Worm (Caenorhabditis elegans) whole organism, early embryonic: Measurements from ENCODE around the gene rpl-15.

ENCODE experiments used
- B0310.2 ChIP-seq: sonication (generic microtip); optimal IDR thresholded peaks from 2 replicates; lab custom pipeline; 2016; ENCODE audit warnings: mild to moderate bottlenecking, missing genetic modification characterization, missing compliant biosample characterization
- aly-1 ChIP-seq: sonication (generic microtip); optimal IDR thresholded peaks from 2 replicates; lab custom pipeline; 2016; ENCODE audit warnings: missing genetic modification characterization, missing compliant biosample characterization
- ama-1 ChIP-seq: fragments of 150-350 bp; optimal IDR thresholded peaks from 2 replicates; lab custom pipeline; 2014
- ceh-13 ChIP-seq: fragments of 200-800 bp; sonication (Bioruptor generic); optimal IDR thresholded peaks from 2 replicates; lab custom pipeline; 2018; ENCODE audit warnings: mild to moderate bottlenecking, missing genetic modification characterization, missing compliant biosample characterization
- ceh-36 ChIP-seq: sonication (generic microtip); optimal IDR thresholded peaks from 2 replicates; lab custom pipeline; 2016; ENCODE audit warnings: missing genetic modification characterization, inconsistent platforms, missing compliant biosample characterization
- ets-7 ChIP-seq: sonication (generic microtip); optimal IDR thresholded peaks from 2 replicates; lab custom pipeline; 2016; ENCODE audit warnings: missing genotype, missing genetic modification characterization, missing compliant biosample characterization
- flt-1 ChIP-seq: fragments of 200-800 bp; sonication (Bioruptor generic); IDR thresholded peaks from 2 replicates; pipeline ENCODE4 v1.3.6; 2022; ENCODE audit warnings: missing genetic modification characterization, missing compliant biosample characterization
- hmbx-1 ChIP-seq: sonication (generic microtip); optimal IDR thresholded peaks from 2 replicates; lab custom pipeline; 2016; ENCODE audit warnings: mild to moderate bottlenecking, missing genetic modification characterization, missing compliant biosample characterization
- hmg-4 ChIP-seq: fragments of 200-800 bp; sonication (Bioruptor generic); optimal IDR thresholded peaks from 2 replicates; lab custom pipeline; 2018; ENCODE audit warnings: mild to moderate bottlenecking, missing genetic modification characterization, missing compliant biosample characterization
- hnd-1 ChIP-seq: sonication (generic microtip); optimal IDR thresholded peaks from 2 replicates; lab custom pipeline; 2016; ENCODE audit warnings: missing genetic modification characterization, missing compliant biosample characterization
- sea-1 ChIP-seq: fragments of 200-800 bp; sonication (Bioruptor generic); conservative IDR thresholded peaks from 2 replicates; pipeline ENCODE4 v1.3.6; 2022; ENCODE audit warnings: missing genetic modification characterization, missing compliant biosample characterization
- tra-4 ChIP-seq: sonication (generic microtip); optimal IDR thresholded peaks from 2 replicates; lab custom pipeline; 2017; ENCODE audit warnings: missing genetic modification characterization, missing compliant biosample characterization

DNA sequence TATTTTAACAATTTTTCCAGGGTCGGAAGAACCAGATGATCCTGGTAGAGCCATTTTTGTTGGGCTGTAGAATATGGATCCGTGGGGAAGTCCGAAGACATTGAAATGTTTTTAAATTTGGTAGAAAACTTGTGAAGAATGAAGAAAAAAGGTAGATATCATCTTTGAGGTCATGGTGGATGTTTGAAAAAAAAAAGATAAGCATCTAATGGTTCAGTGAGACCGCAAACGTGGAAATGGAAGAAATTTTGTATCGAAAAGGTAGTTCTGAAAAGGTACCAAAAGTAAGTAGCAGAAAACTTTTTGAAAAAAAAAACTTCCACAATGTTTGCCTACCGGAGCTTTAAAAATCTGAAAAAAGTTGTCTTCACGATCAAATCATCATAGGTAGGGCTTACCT is 50.8 kb downstream of the rpl-15 start, which contains the start of gene prmt-4:
- no peak for TF ChIP-seq sea-1 (GFP tag; lab: Robert Waterston, UW)
- TF ChIP-seq ama-1 (lab: Kevin White, UChicago), result no peak
- TF ChIP-seq aly-1 (tag; lab: Kevin White, UChicago), result no peak
- no peak for TF ChIP-seq B0310.2 (tag; lab: Kevin White, UChicago)
- TF ChIP-seq hmbx-1 (tag; lab: Kevin White, UChicago), result no peak
- no peak for TF ChIP-seq hnd-1 (tag; lab: Kevin White, UChicago)
- TF ChIP-seq flt-1, result no peak
- TF ChIP-seq tra-4 (tag; lab: Kevin White, UChicago), result no peak
- TF ChIP-seq ceh-36 (tag; lab: Kevin White, UChicago), result no peak
- no peak for TF ChIP-seq ets-7
- TF ChIP-seq ceh-13 (GFP tag; lab: Kevin White, UChicago), result no peak
- TF ChIP-seq hmg-4 (GFP tag; lab: Kevin White, UChicago), result no peak
